Worm (Caenorhabditis elegans) whole organism, mixed stage, embryonic: ENCODE measurements around the gene sra-11.
"Not testable (repeated sequence)": the region's sequence is repeated elsewhere in the genome, so short reads cannot be mapped to it uniquely, and the experiment has no call there.

Experiments
- M03D4.4 ChIP-seq: sonication (generic microtip); optimal IDR thresholded peaks from 2 replicates; lab custom pipeline; 2017; ENCODE audit warnings: mild to moderate bottlenecking, missing genetic modification characterization, missing compliant biosample characterization
- bed-3 ChIP-seq: fragments of 200-800 bp; sonication (Bioruptor generic); optimal IDR thresholded peaks from 3 replicates; lab custom pipeline; 2018; ENCODE audit warnings: mild to moderate bottlenecking, missing genetic modification characterization, moderate library complexity, missing compliant biosample characterization
- blmp-1 ChIP-seq: fragments of 150-350 bp; optimal IDR thresholded peaks from 2 replicates; lab custom pipeline; 2014; ENCODE audit warnings: missing biosample characterization, missing genetic modification characterization
- ceh-39 ChIP-seq: fragments of 150-350 bp; optimal IDR thresholded peaks from 2 replicates; lab custom pipeline; 2014; ENCODE audit warnings: missing biosample characterization, missing genetic modification characterization
- ceh-43 ChIP-seq: fragments of 200-800 bp; sonication (Bioruptor generic); optimal IDR thresholded peaks from 2 replicates; lab custom pipeline; 2018; ENCODE audit warnings: mild to moderate bottlenecking, missing genetic modification characterization, moderate library complexity, missing compliant biosample characterization
- ceh-83 ChIP-seq: fragments of 200-800 bp; sonication (Bioruptor generic); optimal IDR thresholded peaks from 2 replicates; lab custom pipeline; 2018; ENCODE audit warnings: mild to moderate bottlenecking, missing genetic modification characterization, missing compliant biosample characterization
- ces-1 ChIP-seq: fragments of 150-350 bp; optimal IDR thresholded peaks from 2 replicates; lab custom pipeline; 2014; ENCODE audit warnings: missing biosample characterization, missing genetic modification reagents, missing genetic modification characterization
- drap-1 ChIP-seq: fragments of 200-800 bp; sonication (Bioruptor generic); optimal IDR thresholded peaks from 3 replicates; lab custom pipeline; 2018; ENCODE audit warnings: mild to moderate bottlenecking, missing genetic modification characterization, missing compliant biosample characterization
- elt-1 ChIP-seq: sonication (generic microtip); optimal IDR thresholded peaks from 2 replicates; lab custom pipeline; 2017; ENCODE audit warnings: missing genetic modification characterization, mild to moderate bottlenecking, missing compliant biosample characterization, antibody characterized with exemption, moderate library complexity, borderline replicate concordance; ENCODE audit not compliant: insufficient read depth
- elt-3 ChIP-seq: fragments of 150-350 bp; optimal IDR thresholded peaks from 2 replicates; lab custom pipeline; 2014; ENCODE audit warnings: missing biosample characterization, missing genetic modification characterization
- ham-2 ChIP-seq: fragments of 200-800 bp; sonication (Bioruptor generic); optimal IDR thresholded peaks from 2 replicates; lab custom pipeline; 2018; ENCODE audit warnings: mild to moderate bottlenecking, missing genetic modification characterization, missing compliant biosample characterization
- hlh-1 ChIP-seq: fragments of 150-350 bp; optimal IDR thresholded peaks from 2 replicates; lab custom pipeline; 2014; ENCODE audit warnings: missing biosample characterization, missing genetic modification reagents, missing genetic modification characterization
- lin-13 ChIP-seq: fragments of 150-350 bp; optimal IDR thresholded peaks from 2 replicates; lab custom pipeline; 2014; ENCODE audit warnings: missing biosample characterization, missing genetic modification characterization
- lin-32 ChIP-seq: fragments of 200-800 bp; sonication (Bioruptor generic); optimal IDR thresholded peaks from 2 replicates; lab custom pipeline; 2018; ENCODE audit warnings: mild to moderate bottlenecking, missing genetic modification characterization, missing compliant biosample characterization
- lsy-2 ChIP-seq: fragments of 150-350 bp; optimal IDR thresholded peaks from 2 replicates; lab custom pipeline; 2014; ENCODE audit warnings: missing biosample characterization, missing genetic modification characterization
- mep-1 ChIP-seq: fragments of 150-350 bp; optimal IDR thresholded peaks from 2 replicates; lab custom pipeline; 2017; ENCODE audit warnings: missing biosample characterization, missing genetic modification reagents, missing genetic modification characterization, inconsistent platforms
- mls-2 ChIP-seq: sonication (generic microtip); optimal IDR thresholded peaks from 2 replicates; lab custom pipeline; 2016; ENCODE audit warnings: mild to moderate bottlenecking, missing genetic modification characterization, moderate library complexity, missing compliant biosample characterization
- nhr-12 ChIP-seq: fragments of 150-350 bp; optimal IDR thresholded peaks from 2 replicates; lab custom pipeline; 2014; ENCODE audit warnings: missing biosample characterization, missing genetic modification characterization
- nhr-2 ChIP-seq: fragments of 150-350 bp; optimal IDR thresholded peaks from 2 replicates; lab custom pipeline; 2014; ENCODE audit warnings: missing biosample characterization, missing genetic modification characterization
- nhr-237 ChIP-seq: fragments of 150-350 bp; optimal IDR thresholded peaks from 2 replicates; lab custom pipeline; 2014; ENCODE audit warnings: missing biosample characterization, missing genetic modification characterization
- nhr-28 ChIP-seq: fragments of 150-350 bp; optimal IDR thresholded peaks from 2 replicates; lab custom pipeline; 2014; ENCODE audit warnings: missing biosample characterization, missing genetic modification characterization
- nhr-76 ChIP-seq: sonication (generic microtip); optimal IDR thresholded peaks from 2 replicates; lab custom pipeline; 2017; ENCODE audit warnings: missing biosample characterization, missing genetic modification characterization
- sem-2 ChIP-seq: fragments of 200-800 bp; sonication (Bioruptor generic); optimal IDR thresholded peaks from 2 replicates; lab custom pipeline; 2018; ENCODE audit warnings: mild to moderate bottlenecking, missing genetic modification characterization, missing compliant biosample characterization
- sptf-1 ChIP-seq: sonication (generic microtip); optimal IDR thresholded peaks from 2 replicates; lab custom pipeline; 2017; ENCODE audit warnings: mild to moderate bottlenecking, missing genetic modification characterization, moderate library complexity, missing compliant biosample characterization
- tbx-8 ChIP-seq: fragments of 200-800 bp; sonication (Bioruptor generic); optimal IDR thresholded peaks from 2 replicates; lab custom pipeline; 2018; ENCODE audit warnings: mild to moderate bottlenecking, missing genetic modification characterization, moderate library complexity, missing compliant biosample characterization
- unc-120 ChIP-seq: sonication (generic microtip); optimal IDR thresholded peaks from 2 replicates; lab custom pipeline; 2017; ENCODE audit warnings: missing genetic modification characterization, missing compliant biosample characterization; ENCODE audit not compliant: poor library complexity, severe bottlenecking
- unc-39 ChIP-seq: fragments of 150-350 bp; optimal IDR thresholded peaks from 2 replicates; lab custom pipeline; 2014; ENCODE audit warnings: missing biosample characterization, missing genetic modification characterization
- unc-62 ChIP-seq: fragments of 150-350 bp; optimal IDR thresholded peaks from 2 replicates; lab custom pipeline; 2014; ENCODE audit warnings: missing biosample characterization, missing genetic modification reagents, missing genetic modification characterization
- zip-8 ChIP-seq: fragments of 150-350 bp; optimal IDR thresholded peaks from 2 replicates; lab custom pipeline; 2014; ENCODE audit warnings: missing biosample characterization, missing genetic modification characterization
- ztf-11 ChIP-seq: fragments of 150-350 bp; optimal IDR thresholded peaks from 2 replicates; lab custom pipeline; 2014; ENCODE audit warnings: missing biosample characterization, missing genetic modification characterization

Gene sra-11

ce11 chrII:10945446-10945845 lies 35.3 kb upstream of the sra-11 start:
- TF ChIP-seq hlh-1 (tag; lab: Kevin White, UChicago) (no peak), nhr-12 (tag; lab: Kevin White, UChicago) (no peak), unc-120 (tag; lab: Kevin White, UChicago) (no peak), ceh-43 (GFP tag; lab: Kevin White, UChicago) (no peak), drap-1 (GFP tag; lab: Kevin White, UChicago) (no peak), M03D4.4 (tag; lab: Kevin White, UChicago) (no peak), bed-3 (GFP tag; lab: Kevin White, UChicago) (no peak), unc-62 (no peak)

- not testable (repeated sequence) for TF ChIP-seq ham-2 (GFP tag; lab: Kevin White, UChicago); nhr-12 (tag; lab: Kevin White, UChicago); unc-62
Measured at ce11 chrII:10941918-10942317, 31.8 kb upstream of the sra-11 start, which contains the start of gene R03D7.15. Gene R03D7.15 (plus strand): TSS chrII:10942216.

- TF ChIP-seq elt-3 (tag; lab: Kevin White, UChicago) (no peak), ceh-43 (GFP tag; lab: Kevin White, UChicago) (no peak), hlh-1 (tag; lab: Kevin White, UChicago) (no peak), mls-2 (tag; lab: Kevin White, UChicago) (no peak)
Measured at ce11 chrII:10935336-10935735, 25.2 kb upstream of the sra-11 start.

ce11 chrII:10934786-10935185 lies 24.7 kb upstream of the sra-11 start, which contains the start of gene R03D7.2:
Gene R03D7.2 (minus strand): TSS chrII:10935184.
- TF ChIP-seq nhr-237 (no peak), ceh-83 (GFP tag; lab: Kevin White, UChicago) (no peak), elt-3 (tag; lab: Kevin White, UChicago) (no peak), M03D4.4 (tag; lab: Kevin White, UChicago) (no peak), mls-2 (tag; lab: Kevin White, UChicago) (no peak), ztf-11 (no peak), ces-1 (GFP tag; lab: Kevin White, UChicago) (no peak), nhr-2 (no peak), ham-2 (GFP tag; lab: Kevin White, UChicago) (no peak), hlh-1 (tag; lab: Kevin White, UChicago) (no peak), lin-13 (tag; lab: Kevin White, UChicago) (no peak), drap-1 (GFP tag; lab: Kevin White, UChicago) (no peak)

ce11 chrII:10933948-10934722 lies 24.0 kb upstream of the sra-11 start:
- TF ChIP-seq bed-3 (GFP tag; lab: Kevin White, UChicago) (no peak), blmp-1 (tag; lab: Kevin White, UChicago) (no peak), sem-2 (no peak), ces-1 (GFP tag; lab: Kevin White, UChicago) (no peak), lin-13 (tag; lab: Kevin White, UChicago) (no peak), ceh-39 (tag; lab: Kevin White, UChicago) (no peak), nhr-2 (no peak), mls-2 (tag; lab: Kevin White, UChicago) (no peak), nhr-12 (tag; lab: Kevin White, UChicago) (no peak), ztf-11 (no peak), nhr-28 (tag; lab: Kevin White, UChicago) (no peak), ceh-43 (GFP tag; lab: Kevin White, UChicago) (no peak), sptf-1 (tag; lab: Kevin White, UChicago) (no peak), nhr-76 (tag; lab: Kevin White, UChicago) (no peak)

- TF ChIP-seq ceh-83 (GFP tag; lab: Kevin White, UChicago) (no peak), elt-1 (tag; lab: Kevin White, UChicago) (no peak), lsy-2 (tag; lab: Kevin White, UChicago) (no peak), lin-32 (no peak), drap-1 (GFP tag; lab: Kevin White, UChicago) (no peak), mls-2 (tag; lab: Kevin White, UChicago) (no peak), lin-13 (tag; lab: Kevin White, UChicago) (no peak), ceh-39 (tag; lab: Kevin White, UChicago) (no peak), unc-39 (tag; lab: Kevin White, UChicago) (no peak), mep-1 (tag; lab: Kevin White, UChicago) (no peak), ces-1 (GFP tag; lab: Kevin White, UChicago) (no peak), nhr-237 (no peak), tbx-8 (GFP tag; lab: Kevin White, UChicago) (no peak), M03D4.4 (tag; lab: Kevin White, UChicago) (no peak), zip-8 (tag; lab: Kevin White, UChicago) (no peak), nhr-12 (tag; lab: Kevin White, UChicago) (no peak), nhr-2 (no peak), unc-120 (tag; lab: Kevin White, UChicago) (no peak), nhr-28 (tag; lab: Kevin White, UChicago) (no peak)
Measured at ce11 chrII:10932305-10932704, 22.2 kb upstream of the sra-11 start.
